Worm (Caenorhabditis elegans) whole organism, L4 larva: ENCODE results near the gene dhhc-1.

Experiments used
- F44E2.7 ChIP-seq: fragments of 200-800 bp; sonication (Bioruptor generic); IDR thresholded peaks from 2 replicates; pipeline ENCODE4 v2.1.2; 2022; ENCODE audit warnings: missing genetic modification characterization, missing compliant biosample characterization
- aly-2 ChIP-seq: sonication (generic microtip); optimal IDR thresholded peaks from 2 replicates; lab custom pipeline; 2018; ENCODE audit warnings: missing biosample characterization, missing genetic modification characterization
- nhr-28 ChIP-seq: fragments of 150-350 bp; optimal IDR thresholded peaks from 2 replicates; lab custom pipeline; 2014; ENCODE audit warnings: missing biosample characterization, missing genetic modification characterization
- zfp-3 ChIP-seq: fragments of 200-800 bp; sonication (Bioruptor generic); conservative IDR thresholded peaks from 2 replicates; pipeline ENCODE4 v1.3.6; 2022; ENCODE audit warnings: missing genetic modification reagents, missing genetic modification characterization, missing compliant biosample characterization

ce11 chrX:15133180-15133579, 33.0 kb upstream of the dhhc-1 start:
- TF ChIP-seq nhr-28 (tag; lab: Kevin White, UChicago), result no peak
- TF ChIP-seq F44E2.7 (GFP tag; lab: Robert Waterston, UW), result no peak
- TF ChIP-seq zfp-3 (GFP tag; lab: Robert Waterston, UW), result no peak
- TF ChIP-seq aly-2 (tag; lab: Kevin White, UChicago), result no peak
